Fruit fly (Drosophila melanogaster) whole organism, pupa: ENCODE data around the gene xmas.
A peak's percentile ranks its signal among the peaks of the same experiment; 100 is the strongest.

Experiments
- CG10348 ChIP-seq: fragments of 200-800 bp; sonication (Bioruptor generic); IDR thresholded peaks from 2 replicates; pipeline ENCODE4 v1.3.6; 2022; ENCODE audit warnings: missing biosample characterization, missing genetic modification characterization
- CG12605 ChIP-seq: fragments of 200-800 bp; sonication (Bioruptor generic); IDR thresholded peaks from 2 replicates; pipeline ENCODE4 v1.3.6; 2022; ENCODE audit warnings: missing biosample characterization, missing genetic modification characterization
- CG13204 ChIP-seq: fragments of 200-800 bp; sonication (Bioruptor generic); optimal IDR thresholded peaks from 2 replicates; lab custom pipeline; 2018; ENCODE audit warnings: missing biosample characterization, mild to moderate bottlenecking, missing genetic modification characterization, moderate library complexity
- CG14655 ChIP-seq: fragments of 200-800 bp; sonication (Bioruptor generic); optimal IDR thresholded peaks from 3 replicates; lab custom pipeline; 2017; ENCODE audit warnings: mild to moderate bottlenecking, missing biosample characterization, missing genetic modification reagents, missing genetic modification characterization
- CG15710 ChIP-seq: fragments of 200-800 bp; sonication (Bioruptor generic); optimal IDR thresholded peaks from 2 replicates; lab custom pipeline; 2018; ENCODE audit warnings: missing biosample characterization, mild to moderate bottlenecking, missing genetic modification characterization, moderate library complexity
- CG17806 ChIP-seq: fragments of 200-800 bp; sonication (Bioruptor generic); optimal IDR thresholded peaks from 2 replicates; lab custom pipeline; 2018; ENCODE audit warnings: missing biosample characterization, mild to moderate bottlenecking, missing genetic modification characterization, moderate library complexity
- CG32121 ChIP-seq: fragments of 200-800 bp; sonication (Bioruptor generic); IDR thresholded peaks from 2 replicates; pipeline ENCODE4 v1.3.6; 2022; ENCODE audit warnings: missing biosample characterization, missing genetic modification characterization
- CG34367 ChIP-seq: fragments of 200-800 bp; sonication (Bioruptor generic); optimal IDR thresholded peaks from 2 replicates; lab custom pipeline; 2018; ENCODE audit warnings: missing biosample characterization, mild to moderate bottlenecking, missing genetic modification characterization
- CG4496 ChIP-seq: fragments of 200-800 bp; sonication (Bioruptor generic); IDR thresholded peaks from 3 replicates; pipeline ENCODE4 v1.3.6; 2022; ENCODE audit warnings: missing biosample characterization, missing genetic modification characterization
- CG8159 ChIP-seq: fragments of 200-800 bp; sonication (Bioruptor generic); optimal IDR thresholded peaks from 3 replicates; lab custom pipeline; 2018; ENCODE audit warnings: missing biosample characterization, mild to moderate bottlenecking, missing genetic modification characterization, moderate library complexity
- CG8301 ChIP-seq: fragments of 200-800 bp; sonication (Bioruptor generic); optimal IDR thresholded peaks from 2 replicates; lab custom pipeline; 2018; ENCODE audit warnings: missing biosample characterization, mild to moderate bottlenecking, missing genetic modification characterization
- CG9948 ChIP-seq: fragments of 200-800 bp; sonication (Bioruptor generic); optimal IDR thresholded peaks from 2 replicates; lab custom pipeline; 2018; ENCODE audit warnings: missing biosample characterization, mild to moderate bottlenecking, missing genetic modification characterization, moderate library complexity
- D1 ChIP-seq: fragments of 200-800 bp; sonication (Bioruptor generic); optimal IDR thresholded peaks from 2 replicates; lab custom pipeline; 2018; ENCODE audit warnings: missing biosample characterization, mild to moderate bottlenecking, missing genetic modification characterization, moderate library complexity
- EcR ChIP-seq: fragments of 200-800 bp; sonication (Bioruptor generic); optimal IDR thresholded peaks from 3 replicates; lab custom pipeline; 2019; ENCODE audit warnings: missing biosample characterization, missing genetic modification characterization, mild to moderate bottlenecking, moderate library complexity, missing genetic modification reagents
- Ets98B ChIP-seq: fragments of 200-800 bp; sonication (Bioruptor generic); IDR thresholded peaks from 2 replicates; pipeline ENCODE4 v1.3.6; 2022; ENCODE audit warnings: missing biosample characterization, missing genetic modification characterization
- Pif1A ChIP-seq: fragments of 200-800 bp; sonication (Bioruptor generic); optimal IDR thresholded peaks from 3 replicates; lab custom pipeline; 2016; ENCODE audit warnings: missing biosample characterization, missing genetic modification characterization
- Pif1B ChIP-seq: fragments of 200-800 bp; sonication (Bioruptor generic); optimal IDR thresholded peaks from 3 replicates; lab custom pipeline; 2016; ENCODE audit warnings: missing biosample characterization, missing genetic modification characterization
- Snoo ChIP-seq: fragments of 200-800 bp; sonication (Bioruptor generic); optimal IDR thresholded peaks from 3 replicates; lab custom pipeline; 2017; ENCODE audit warnings: missing biosample characterization, mild to moderate bottlenecking, missing genetic modification characterization, inconsistent platforms
- fd96Ca ChIP-seq: fragments of 200-800 bp; sonication (Bioruptor generic); IDR thresholded peaks from 3 replicates; pipeline ENCODE4 v1.3.6; 2022; ENCODE audit warnings: missing biosample characterization, missing genetic modification characterization
- gl ChIP-seq: fragments of 200-800 bp; sonication (Bioruptor generic); optimal IDR thresholded peaks from 2 replicates; lab custom pipeline; 2018; ENCODE audit warnings: missing biosample characterization, mild to moderate bottlenecking, missing genetic modification characterization
- rn ChIP-seq: fragments of 200-800 bp; sonication (Bioruptor generic); IDR thresholded peaks from 2 replicates; pipeline ENCODE4 v1.3.6; 2022; ENCODE audit warnings: missing biosample characterization, missing genetic modification characterization

xmas gene

DNA sequence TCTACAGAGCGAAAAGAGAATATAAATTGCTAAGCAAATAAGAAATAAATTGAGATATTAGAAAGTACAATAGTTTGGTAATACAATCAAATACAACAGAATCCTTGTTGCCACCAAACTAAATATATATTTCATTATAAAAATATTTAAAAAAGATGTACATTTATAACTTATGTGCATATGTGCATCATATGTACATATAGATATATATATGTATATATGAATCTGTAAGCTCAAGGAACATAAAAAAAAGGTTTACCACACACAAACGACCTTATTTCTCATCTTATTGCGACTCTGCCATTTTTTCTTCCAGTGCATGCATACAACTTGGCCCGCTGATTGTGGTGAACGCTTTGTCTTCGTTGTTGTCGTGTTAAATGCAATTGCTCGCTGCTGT is 45.8 kb downstream of the xmas start:
- TF ChIP-seq D1 (tag; lab: Kevin White, UChicago): no peak
- peak; percentile 68 for TF ChIP-seq Snoo (tag; lab: Kevin White, UChicago)
- TF ChIP-seq CG10348: no peak
- TF ChIP-seq CG15710 (tag; lab: Kevin White, UChicago): peak; percentile 68
- peak; percentile 8 for TF ChIP-seq Pif1A (GFP tag; lab: Kevin White, UChicago)
- TF ChIP-seq CG14655 (GFP tag; lab: Kevin White, UChicago): peak; percentile 62
- TF ChIP-seq CG8301 (tag; lab: Kevin White, UChicago): peak; percentile 34
- TF ChIP-seq CG17806 (tag; lab: Kevin White, UChicago): peak; percentile 42
- TF ChIP-seq EcR (GFP tag; lab: Kevin White, UChicago): no peak
- peak; percentile 63 for TF ChIP-seq CG34367 (tag; lab: Kevin White, UChicago)
- TF ChIP-seq CG4496: peak; percentile 59; the same call in 1 of the 3 replicates
- TF ChIP-seq CG32121 (GFP tag; lab: Robert Waterston, UW): peak; percentile 59
- no peak for TF ChIP-seq CG12605
- TF ChIP-seq rn (GFP tag; lab: Robert Waterston, UW): no peak
- peak; percentile 70 for TF ChIP-seq CG9948 (tag; lab: Kevin White, UChicago)
- TF ChIP-seq fd96Ca (GFP tag; lab: Robert Waterston, UW): peak; percentile 47; the same call in 1 of the 3 replicates
- peak; percentile 62 for TF ChIP-seq CG8159 (tag; lab: Kevin White, UChicago)
- TF ChIP-seq gl (tag; lab: Kevin White, UChicago): no peak
- TF ChIP-seq Pif1B: peak; percentile 70
- peak; percentile 53; the same call in 1 of the 2 replicates for TF ChIP-seq Ets98B (GFP tag; lab: Robert Waterston, UW)
- TF ChIP-seq CG13204: no peak

dm6 chrX:17111958-17112953 is 46.9 kb downstream of the xmas start:
- TF ChIP-seq CG8301 (tag; lab: Kevin White, UChicago): peak; percentile 46
- peak; percentile 39; the same call in 1 of the 3 replicates for TF ChIP-seq CG4496
- no peak for TF ChIP-seq CG13204
- TF ChIP-seq Ets98B (GFP tag; lab: Robert Waterston, UW): no peak
- no peak for TF ChIP-seq fd96Ca (GFP tag; lab: Robert Waterston, UW)
- TF ChIP-seq D1 (tag; lab: Kevin White, UChicago): no peak
- no peak for TF ChIP-seq CG12605
- peak; percentile 52 for TF ChIP-seq CG8159 (tag; lab: Kevin White, UChicago)
- no peak for TF ChIP-seq CG10348
- TF ChIP-seq rn (GFP tag; lab: Robert Waterston, UW): no peak
- TF ChIP-seq CG34367 (tag; lab: Kevin White, UChicago): peak; percentile 10
- TF ChIP-seq CG32121 (GFP tag; lab: Robert Waterston, UW): no peak
- no peak for TF ChIP-seq Pif1B
- TF ChIP-seq Snoo (tag; lab: Kevin White, UChicago): no peak
- no peak for TF ChIP-seq Pif1A (GFP tag; lab: Kevin White, UChicago)
- TF ChIP-seq CG9948 (tag; lab: Kevin White, UChicago): peak; percentile 33
- peak; percentile 21 for TF ChIP-seq CG17806 (tag; lab: Kevin White, UChicago)
- peak; percentile 93 for TF ChIP-seq EcR (GFP tag; lab: Kevin White, UChicago)
- TF ChIP-seq gl (tag; lab: Kevin White, UChicago): no peak
- TF ChIP-seq CG15710 (tag; lab: Kevin White, UChicago): peak; percentile 32
- TF ChIP-seq CG14655 (GFP tag; lab: Kevin White, UChicago): peak; percentile 78

DNA sequence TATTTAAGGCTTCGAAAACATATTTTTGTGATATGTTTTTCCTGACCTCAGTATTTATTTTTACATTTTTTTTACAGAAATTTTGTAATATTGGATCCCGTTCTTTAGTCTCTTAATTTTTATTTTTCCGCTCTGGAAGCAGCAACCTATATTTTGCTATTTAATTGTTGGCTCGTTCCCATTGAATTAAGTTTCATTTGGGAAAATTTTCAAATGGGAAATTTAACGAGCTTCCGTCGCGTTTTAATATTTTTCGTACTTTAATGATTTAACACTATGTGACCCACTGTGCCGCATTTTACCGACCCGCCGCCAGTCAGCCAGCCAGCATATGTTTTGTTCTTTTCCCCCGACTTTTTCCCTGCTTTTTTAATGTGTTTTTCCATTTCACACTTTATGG is 47.8 kb downstream of the xmas start:
- TF ChIP-seq CG32121 (GFP tag; lab: Robert Waterston, UW) (peak; percentile 9; the same call in 1 of the 2 replicates), Pif1B (peak; percentile 31), CG8159 (tag; lab: Kevin White, UChicago) (no peak), CG34367 (tag; lab: Kevin White, UChicago) (no peak), CG9948 (tag; lab: Kevin White, UChicago) (peak; percentile 16), CG14655 (GFP tag; lab: Kevin White, UChicago) (peak; percentile 63), Pif1A (GFP tag; lab: Kevin White, UChicago) (peak; percentile 13), CG8301 (tag; lab: Kevin White, UChicago) (peak; percentile 34), CG4496 (peak; percentile 59; the same call in 2 of the 3 replicates)

- TF ChIP-seq rn (GFP tag; lab: Robert Waterston, UW) (no peak), CG14655 (GFP tag; lab: Kevin White, UChicago) (no peak), CG12605 (no peak), EcR (GFP tag; lab: Kevin White, UChicago) (no peak)
Measured at dm6 chrX:17110556-17111177, 48.4 kb downstream of the xmas start.

dm6 chrX:17109673-17110072 is 49.4 kb downstream of the xmas start:
- TF ChIP-seq CG8159 (tag; lab: Kevin White, UChicago) (no peak), fd96Ca (GFP tag; lab: Robert Waterston, UW) (0 out of 3 replicates have a peak, but pooled peaks have one; percentile 19)
